Worm (Caenorhabditis elegans): ENCODE measurements around the gene gpa-8.

gpa-8 gene

DNA sequence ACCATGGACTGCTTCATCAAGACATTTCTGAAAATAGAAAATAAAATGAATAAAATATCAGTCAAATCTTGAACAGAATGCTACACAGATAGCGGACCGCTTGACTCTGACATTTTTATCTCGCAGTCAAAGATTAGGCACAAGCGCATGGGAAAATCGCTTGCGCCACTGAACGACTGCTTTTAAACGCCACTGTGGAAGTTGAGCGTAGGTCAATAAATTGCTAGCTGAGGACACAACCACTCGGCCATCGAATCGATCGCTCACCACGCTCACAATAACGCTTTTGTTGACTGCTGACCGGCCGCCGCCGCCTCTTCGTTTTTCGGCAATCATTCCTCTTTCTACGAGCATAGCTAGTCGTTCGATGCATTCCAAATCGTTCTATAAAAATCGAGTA is 43.5 kb downstream of the gpa-8 start (continued):
- TF ChIP-seq ceh-31 (tag; optimal IDR thresholded peaks at IDR 0.05) (peak; percentile 54), fax-1 (tag; optimal IDR thresholded peaks at IDR 0.05) (peak; percentile 46), ztf-16 (tag; optimal IDR thresholded peaks at IDR 0.05) (peak; percentile 65), lim-6 (tag; optimal IDR thresholded peaks at IDR 0.05) (no peak), madf-2 (tag; optimal IDR thresholded peaks at IDR 0.05) (peak; percentile 24), C38D4.7 (GFP tag; optimal IDR thresholded peaks at IDR 0.05) (peak; percentile 35), ceh-24 (tag; optimal IDR thresholded peaks at IDR 0.05) (no peak), tbx-2 (tag; optimal IDR thresholded peaks at IDR 0.05) (peak; percentile 55), elt-2 (tag; optimal IDR thresholded peaks at IDR 0.05) (peak; percentile 89), che-1 (tag; optimal IDR thresholded peaks at IDR 0.05) (peak; percentile 66), pha-2 (tag; optimal IDR thresholded peaks at IDR 0.05) (peak; percentile 72), ceh-34 (tag; optimal IDR thresholded peaks at IDR 0.05) (peak; percentile 78), pqm-1 (tag; optimal IDR thresholded peaks at IDR 0.05) (no peak), ceh-6 (GFP tag; optimal IDR thresholded peaks at IDR 0.05) (peak; percentile 63), hlh-6 (tag; optimal IDR thresholded peaks at IDR 0.05) (peak; percentile 82), lin-11 (tag; optimal IDR thresholded peaks at IDR 0.05) (peak; percentile 54), K09A11.1 (tag; optimal IDR thresholded peaks at IDR 0.05; ENCODE audit: insufficient read depth) (no peak), mec-3 (tag; optimal IDR thresholded peaks at IDR 0.05; ENCODE audit: borderline replicate concordance) (no peak), unc-3 (GFP tag; conservative IDR thresholded peaks at IDR 0.05) (peak; percentile 38; the same call in 1 of the 2 replicates), unc-3 (tag; optimal IDR thresholded peaks at IDR 0.05) (peak; percentile 2), tbx-7 (tag; optimal IDR thresholded peaks at IDR 0.05) (peak; percentile 38), nhr-11 (tag; optimal IDR thresholded peaks at IDR 0.05) (no peak), sox-4 (tag; optimal IDR thresholded peaks at IDR 0.05) (peak; percentile 64), ets-4 (tag; optimal IDR thresholded peaks at IDR 0.05) (no peak), hlh-15 (tag; optimal IDR thresholded peaks at IDR 0.05) (peak; percentile 33), sox-2 (GFP tag; IDR thresholded peaks at IDR 0.05) (no peak), odd-2 (tag; optimal IDR thresholded peaks at IDR 0.05) (peak; percentile 37), nfya-1 (tag; optimal IDR thresholded peaks at IDR 0.05) (peak; percentile 49), pha-4 (tag; optimal IDR thresholded peaks at IDR 0.05) (no peak), dve-1 (tag; optimal IDR thresholded peaks at IDR 0.05) (peak; percentile 52), eyg-1 (tag; optimal IDR thresholded peaks at IDR 0.05) (peak; percentile 60), gmeb-2 (tag; optimal IDR thresholded peaks at IDR 0.05) (peak; percentile 64), ceh-18 (tag; optimal IDR thresholded peaks at IDR 0.05) (peak; percentile 56), zip-5 (tag; optimal IDR thresholded peaks at IDR 0.05) (peak; percentile 48), K02D7.2 (tag; optimal IDR thresholded peaks at IDR 0.05) (peak; percentile 40), rnt-1 (tag; optimal IDR thresholded peaks at IDR 0.05) (peak; percentile 64), ceh-48 (tag; optimal IDR thresholded peaks at IDR 0.05) (peak; percentile 66), dmd-4 (tag; optimal IDR thresholded peaks at IDR 0.05; ENCODE audit: borderline replicate concordance) (no peak)

DNA sequence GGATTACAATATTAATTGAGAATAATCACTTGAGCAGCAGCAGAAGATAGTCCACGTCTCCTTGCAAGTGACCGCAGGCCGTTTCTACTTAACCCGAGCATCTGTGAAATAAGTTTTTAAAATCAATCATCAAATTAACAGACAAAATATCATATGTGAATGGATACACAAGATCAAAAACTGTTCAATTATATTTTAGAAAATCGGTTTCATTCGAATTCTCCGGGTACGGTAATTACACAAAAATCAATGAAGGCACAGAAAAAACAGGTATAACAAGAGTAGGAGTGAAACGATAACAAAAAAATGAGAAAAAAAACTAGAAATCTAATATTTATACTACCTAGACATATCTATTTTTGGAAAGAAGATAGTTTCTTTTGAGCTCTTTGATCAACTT is 44.1 kb downstream of the gpa-8 start, which contains the start of gene mma-1:
Gene mma-1, minus strand, starts transcription at position 101 of the 400 bp plus-strand sequence.
- TF ChIP-seq dve-1 (tag; optimal IDR thresholded peaks at IDR 0.05) (no peak), ttx-3 (tag; optimal IDR thresholded peaks at IDR 0.05) (no peak), hlh-30 (tag; optimal IDR thresholded peaks at IDR 0.05; ENCODE audit: insufficient read depth) (no peak), sox-2 (GFP tag; IDR thresholded peaks at IDR 0.05) (no peak)

DNA sequence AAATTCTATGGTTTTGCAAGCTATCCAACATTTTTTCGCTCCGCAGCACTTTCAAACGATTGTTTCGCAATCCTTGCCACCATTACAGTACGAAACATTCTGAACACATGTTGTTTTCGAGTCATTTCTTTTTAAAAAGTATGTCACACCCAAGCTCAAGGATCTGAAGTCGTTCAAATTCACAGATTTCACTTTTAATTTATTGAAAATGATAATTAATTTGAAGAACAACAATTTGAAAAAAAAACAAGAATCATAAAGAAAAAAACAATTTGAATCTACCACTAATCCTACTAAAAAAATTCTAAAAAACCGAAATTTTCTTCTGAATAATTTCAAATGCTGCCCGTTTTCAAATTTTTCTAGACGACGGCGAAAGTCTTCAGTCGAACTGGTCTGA is 47.9 kb downstream of the gpa-8 start, which contains the start of gene C14C10.2:
Gene C14C10.2, minus strand, starts transcription at position 101 of the 400 bp plus-strand sequence.
- TF ChIP-seq mec-3 (tag; optimal IDR thresholded peaks at IDR 0.05; ENCODE audit: borderline replicate concordance) (no peak), pha-2 (tag; optimal IDR thresholded peaks at IDR 0.05) (no peak), ceh-31 (tag; optimal IDR thresholded peaks at IDR 0.05) (no peak), ceh-45 (GFP tag; IDR thresholded peaks at IDR 0.05) (no peak), K02D7.2 (tag; optimal IDR thresholded peaks at IDR 0.05) (no peak)

Data from whole organism, late embryonic.